Worm (Caenorhabditis elegans) whole organism, early embryonic: Measurements from ENCODE around the gene nhr-34.

ENCODE experiments used
- hmg-4 ChIP-seq: fragments of 200-800 bp; sonication (Bioruptor generic); optimal IDR thresholded peaks from 2 replicates; lab custom pipeline; 2018; ENCODE audit warnings: mild to moderate bottlenecking, missing genetic modification characterization, missing compliant biosample characterization
- hnd-1 ChIP-seq: sonication (generic microtip); optimal IDR thresholded peaks from 2 replicates; lab custom pipeline; 2016; ENCODE audit warnings: missing genetic modification characterization, missing compliant biosample characterization

ce11 chrIV:9624275-9624674 lies 51.2 kb downstream of the nhr-34 start, which contains the start of gene W09C2.8:
- no peak for TF ChIP-seq hnd-1 (tag; lab: Kevin White, UChicago)
- TF ChIP-seq hmg-4: no peak
